Worm (Caenorhabditis elegans) whole organism, L1 larva: Measurements from ENCODE around the gene F22F7.2.

Source experiments
- C04F5.9 ChIP-seq: sonication (generic microtip); optimal IDR thresholded peaks from 2 replicates; lab custom pipeline; 2016; ENCODE audit warnings: missing genetic modification characterization, missing compliant biosample characterization
- Y116A8C.19 ChIP-seq: sonication (generic microtip); optimal IDR thresholded peaks from 2 replicates; lab custom pipeline; 2016; ENCODE audit warnings: missing compliant biosample characterization, missing genetic modification characterization, borderline replicate concordance
- aha-1 ChIP-seq: fragments of 150-350 bp; optimal IDR thresholded peaks from 2 replicates; lab custom pipeline; 2014; ENCODE audit warnings: missing biosample characterization, missing genetic modification characterization
- blmp-1 ChIP-seq: fragments of 150-350 bp; optimal IDR thresholded peaks from 2 replicates; lab custom pipeline; 2014; ENCODE audit warnings: missing biosample characterization, missing genetic modification characterization
- ceh-63 ChIP-seq: fragments of 200-800 bp; sonication (Bioruptor generic); optimal IDR thresholded peaks from 2 replicates; lab custom pipeline; 2018; ENCODE audit warnings: mild to moderate bottlenecking, missing genetic modification characterization, missing compliant biosample characterization
- ceh-8 ChIP-seq: fragments of 200-800 bp; sonication (Bioruptor generic); optimal IDR thresholded peaks from 2 replicates; lab custom pipeline; 2018; ENCODE audit warnings: mild to moderate bottlenecking, missing genetic modification characterization, moderate library complexity, missing compliant biosample characterization
- ceh-90 ChIP-seq: sonication (generic microtip); optimal IDR thresholded peaks from 2 replicates; lab custom pipeline; 2016; ENCODE audit warnings: missing genetic modification characterization, missing compliant biosample characterization
- ces-1 ChIP-seq: fragments of 150-350 bp; optimal IDR thresholded peaks from 2 replicates; lab custom pipeline; 2014; ENCODE audit warnings: missing biosample characterization, missing genetic modification reagents, missing genetic modification characterization
- dpl-1 ChIP-seq, 3 experiments: fragments of 150-350 bp in 2 of 3; sonication (generic microtip) in 1 of 3; optimal IDR thresholded peaks; 2 replicates each; lab custom pipeline; 2014 to 2017; ENCODE audit warnings: missing biosample characterization in 3 of 3, missing genetic modification characterization in 3 of 3, missing genetic modification reagents in 3 of 3
- efl-1 ChIP-seq, 4 experiments: fragments of 150-350 bp; optimal IDR thresholded peaks in 3 of 4; peaks in 1 of 4; 1 replicate in 1 of 4; 2 replicates in 3 of 4; lab custom pipeline; 2014; ENCODE audit warnings: missing biosample characterization in 2 of 4, missing genetic modification characterization in 2 of 4, missing genetic modification reagents in 2 of 4
- elt-2 ChIP-seq: sonication (generic microtip); optimal IDR thresholded peaks from 2 replicates; lab custom pipeline; 2016; ENCODE audit warnings: missing genetic modification characterization, mild to moderate bottlenecking, inconsistent platforms, missing compliant biosample characterization, missing genetic modification reagents
- elt-3 ChIP-seq, 6 experiments: fragments of 150-350 bp in 1 of 6; sonication (generic microtip); optimal IDR thresholded peaks; 2 replicates each; lab custom pipeline; 2017 to 2018; ENCODE audit warnings: missing biosample characterization in 6 of 6, missing genetic modification characterization in 6 of 6, inconsistent platforms in 1 of 6
- ets-5 ChIP-seq: fragments of 200-800 bp; sonication (Bioruptor generic); IDR thresholded peaks from 2 replicates; pipeline ENCODE4 v1.3.6; 2022; ENCODE audit warnings: missing genetic modification characterization, missing compliant biosample characterization
- fkh-4 ChIP-seq: sonication (generic microtip); optimal IDR thresholded peaks from 2 replicates; lab custom pipeline; 2016; ENCODE audit warnings: missing compliant biosample characterization, missing genetic modification characterization, borderline replicate concordance
- fos-1 ChIP-seq: fragments of 150-350 bp; optimal IDR thresholded peaks from 2 replicates; lab custom pipeline; 2014; ENCODE audit warnings: missing biosample characterization, missing genetic modification characterization
- grh-1 ChIP-seq: fragments of 200-800 bp; sonication (Bioruptor generic); IDR thresholded peaks from 2 replicates; pipeline ENCODE4 v1.3.6; 2022; ENCODE audit warnings: missing genetic modification reagents, missing genetic modification characterization, missing compliant biosample characterization
- hlh-17 ChIP-seq: fragments of 200-800 bp; sonication (Bioruptor generic); optimal IDR thresholded peaks from 2 replicates; lab custom pipeline; 2018; ENCODE audit warnings: missing genetic modification characterization, mild to moderate bottlenecking, missing compliant biosample characterization, moderate library complexity, borderline replicate concordance
- irx-1 ChIP-seq: sonication (generic microtip); optimal IDR thresholded peaks from 2 replicates; lab custom pipeline; 2016; ENCODE audit warnings: missing genetic modification characterization, missing compliant biosample characterization
- lin-13 ChIP-seq: fragments of 150-350 bp; optimal IDR thresholded peaks from 2 replicates; lab custom pipeline; 2014; ENCODE audit warnings: missing biosample characterization, missing genetic modification reagents, missing genetic modification characterization
- lin-14 ChIP-seq: fragments of 200-800 bp; sonication (Bioruptor generic); optimal IDR thresholded peaks from 2 replicates; lab custom pipeline; 2018; ENCODE audit warnings: mild to moderate bottlenecking, missing genetic modification characterization, moderate library complexity, missing compliant biosample characterization
- lin-15B ChIP-seq: fragments of 150-350 bp; sonication (generic microtip); optimal IDR thresholded peaks from 3 replicates; lab custom pipeline; 2014; ENCODE audit warnings: missing biosample characterization, missing genetic modification characterization
- mdl-1 ChIP-seq, 2 experiments: fragments of 150-350 bp; optimal IDR thresholded peaks; 2 replicates each; lab custom pipeline; 2014 to 2017; ENCODE audit warnings: missing biosample characterization in 2 of 2, missing genetic modification characterization in 2 of 2, inconsistent platforms in 1 of 2
- mep-1 ChIP-seq: fragments of 150-350 bp; optimal IDR thresholded peaks from 2 replicates; lab custom pipeline; 2014; ENCODE audit warnings: missing biosample characterization, missing genetic modification characterization
- nhr-11 ChIP-seq: fragments of 150-350 bp; optimal IDR thresholded peaks from 2 replicates; lab custom pipeline; 2014; ENCODE audit warnings: missing biosample characterization, missing genetic modification characterization
- nhr-12 ChIP-seq: sonication (generic microtip); optimal IDR thresholded peaks from 2 replicates; lab custom pipeline; 2017; ENCODE audit warnings: missing biosample characterization, missing genetic modification characterization
- nhr-19 ChIP-seq: fragments of 200-800 bp; sonication (Bioruptor generic); conservative IDR thresholded peaks from 2 replicates; pipeline ENCODE4 v1.3.6; 2022; ENCODE audit warnings: missing genetic modification characterization, missing compliant biosample characterization
- nhr-237 ChIP-seq: fragments of 150-350 bp; optimal IDR thresholded peaks from 2 replicates; lab custom pipeline; 2014; ENCODE audit warnings: missing biosample characterization, missing genetic modification characterization
- nhr-71 ChIP-seq: sonication (generic microtip); optimal IDR thresholded peaks from 2 replicates; lab custom pipeline; 2016; ENCODE audit warnings: mild to moderate bottlenecking, missing genetic modification characterization, moderate library complexity, missing compliant biosample characterization
- nhr-77 ChIP-seq: fragments of 150-350 bp; optimal IDR thresholded peaks from 2 replicates; lab custom pipeline; 2014; ENCODE audit warnings: missing biosample characterization, missing genetic modification characterization
- nhr-84 ChIP-seq: sonication (generic microtip); optimal IDR thresholded peaks from 2 replicates; lab custom pipeline; 2017; ENCODE audit warnings: missing biosample characterization, missing genetic modification characterization
- nhr-85 ChIP-seq: sonication (generic microtip); peaks from one replicate; lab custom pipeline; 2016; ENCODE audit warnings: missing genetic modification characterization, inconsistent platforms, missing compliant biosample characterization
- nhr-90 ChIP-seq: sonication (generic microtip); optimal IDR thresholded peaks from 2 replicates; lab custom pipeline; 2016; ENCODE audit warnings: mild to moderate bottlenecking, missing genetic modification characterization, missing compliant biosample characterization; ENCODE audit not compliant: poor library complexity
- pag-3 ChIP-seq: sonication (generic microtip); optimal IDR thresholded peaks from 2 replicates; lab custom pipeline; 2017; ENCODE audit warnings: missing genetic modification characterization, mild to moderate bottlenecking, missing compliant biosample characterization, antibody characterized with exemption, borderline replicate concordance; ENCODE audit not compliant: insufficient read depth
- pax-3 ChIP-seq: fragments of 200-800 bp; sonication (Bioruptor generic); optimal IDR thresholded peaks from 2 replicates; lab custom pipeline; 2018; ENCODE audit warnings: mild to moderate bottlenecking, missing genetic modification characterization, moderate library complexity, missing compliant biosample characterization
- snu-23 ChIP-seq: sonication (generic microtip); optimal IDR thresholded peaks from 2 replicates; lab custom pipeline; 2016; ENCODE audit warnings: missing genetic modification characterization, missing compliant biosample characterization
- unc-30 ChIP-seq: sonication (generic microtip); optimal IDR thresholded peaks from 2 replicates; lab custom pipeline; 2017; ENCODE audit warnings: missing biosample characterization, missing genetic modification characterization
- zip-4 ChIP-seq: fragments of 200-800 bp; sonication (Bioruptor generic); optimal IDR thresholded peaks from 2 replicates; lab custom pipeline; 2018; ENCODE audit warnings: mild to moderate bottlenecking, missing genetic modification characterization, moderate library complexity, missing compliant biosample characterization
- ztf-4 ChIP-seq: fragments of 150-350 bp; optimal IDR thresholded peaks from 2 replicates; lab custom pipeline; 2014; ENCODE audit warnings: missing biosample characterization, missing genetic modification characterization

F22F7.2 gene

DNA sequence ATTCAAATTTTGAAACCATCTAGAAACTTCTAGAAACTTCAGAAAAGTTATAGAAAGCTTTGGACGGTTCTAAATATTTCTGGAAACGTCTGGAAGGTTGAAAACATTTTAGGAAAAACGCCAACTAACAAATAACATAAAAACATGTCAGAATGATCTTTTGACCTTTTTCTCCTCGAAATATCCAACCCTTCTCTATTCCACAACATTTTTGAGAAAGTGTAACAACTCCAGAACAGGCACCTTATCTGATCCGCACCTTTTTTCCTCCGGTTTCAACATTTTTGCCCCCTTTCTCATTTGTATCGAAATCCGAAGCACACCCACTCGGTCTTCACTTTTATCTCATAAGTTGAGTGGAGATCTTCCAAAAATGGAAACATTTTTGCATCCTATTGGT is 12.2 kb upstream of the F22F7.2 start, which contains the start of gene F22F7.3:
Gene F22F7.3, plus strand, starts transcription at position 301 of the 400 bp plus-strand sequence.
- TF ChIP-seq fos-1 (tag; lab: Kevin White, UChicago) = no peak
- no peak for TF ChIP-seq efl-1 (optimal IDR thresholded peaks at IDR 0.05; lab: Kevin White, UChicago)
- TF ChIP-seq efl-1 (GFP tag; optimal IDR thresholded peaks at IDR 0.05 in 1 of 2; lab: Kevin White, UChicago) = peak in 1 of 2 experiments; percentile 66
- TF ChIP-seq elt-2 (tag; lab: Kevin White, UChicago) = no peak
- no peak for TF ChIP-seq nhr-77
- TF ChIP-seq pax-3 (tag; lab: Kevin White, UChicago) = no peak
- TF ChIP-seq dpl-1 (GFP tag; optimal IDR thresholded peaks at IDR 0.05; lab: Kevin White, UChicago) = no peak
- TF ChIP-seq nhr-19 (GFP tag; lab: Robert Waterston, UW) = no peak
- no peak for TF ChIP-seq irx-1 (tag; lab: Kevin White, UChicago)
- TF ChIP-seq C04F5.9 (tag; lab: Kevin White, UChicago) = no peak
- no peak for TF ChIP-seq fkh-4
- no peak for TF ChIP-seq snu-23
- no peak for TF ChIP-seq lin-13 (GFP tag; lab: Kevin White, UChicago)
- TF ChIP-seq lin-15B = no peak
- TF ChIP-seq blmp-1 (tag; lab: Kevin White, UChicago) = peak; percentile 34
- no peak for TF ChIP-seq mep-1 (tag; lab: Kevin White, UChicago)
- no peak for TF ChIP-seq nhr-85

DNA sequence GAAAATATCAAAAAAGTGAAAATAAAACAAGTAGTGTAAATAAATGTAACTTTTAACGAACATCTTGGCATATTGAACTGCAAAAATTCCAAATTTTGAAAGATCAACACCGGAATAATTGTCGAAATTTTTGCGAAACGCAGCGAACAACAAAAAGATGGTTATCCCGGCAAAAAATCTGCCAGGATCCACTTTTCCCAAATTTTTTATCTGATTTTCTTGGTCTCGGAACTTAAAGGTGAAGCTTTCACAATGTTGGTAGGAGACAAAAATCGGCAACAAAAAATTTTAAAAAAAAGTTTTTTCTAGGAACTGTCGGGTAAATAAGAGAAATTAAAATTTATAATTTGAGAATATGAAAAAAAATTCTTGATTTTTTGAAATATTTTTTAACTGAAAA is 4.0 kb upstream of the F22F7.2 start, which contains the start of gene bgnt-1.2:
Gene bgnt-1.2, minus strand, starts transcription at position 101 of the 400 bp plus-strand sequence.
- TF ChIP-seq nhr-237 (tag; lab: Kevin White, UChicago) (no peak), Y116A8C.19 (tag; lab: Kevin White, UChicago) (no peak), ceh-63 (GFP tag; lab: Kevin White, UChicago) (no peak), ztf-4 (no peak), pag-3 (no peak), aha-1 (tag; lab: Kevin White, UChicago) (no peak)

DNA sequence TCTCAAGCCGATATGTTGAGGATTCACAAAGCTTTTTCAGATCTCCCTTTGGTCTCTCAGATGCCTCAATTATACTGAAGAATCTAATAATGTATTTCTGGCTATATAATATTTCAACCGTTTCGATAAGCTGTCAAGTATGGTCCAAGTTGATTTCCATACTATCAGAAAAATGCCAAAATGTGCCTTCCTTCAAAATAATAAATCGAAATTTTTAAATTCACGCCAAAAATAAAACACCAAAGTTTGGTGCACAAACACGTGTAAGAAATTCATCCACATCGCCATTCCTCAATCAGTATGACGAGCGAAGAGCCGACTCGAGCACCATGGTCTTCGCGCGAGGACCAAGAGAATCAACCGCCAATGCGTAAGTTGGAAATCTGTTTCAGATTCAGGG is 3.1 kb upstream of the F22F7.2 start, which contains the start of gene F22F7.11:
Gene F22F7.11, plus strand, starts transcription at position 301 of the 400 bp plus-strand sequence.
- no peak for TF ChIP-seq nhr-12 (tag; lab: Kevin White, UChicago)
- no peak for TF ChIP-seq grh-1 (GFP tag; lab: Robert Waterston, UW)
- no peak for TF ChIP-seq ztf-4
- no peak for TF ChIP-seq nhr-11
- TF ChIP-seq ceh-8 (GFP tag; lab: Kevin White, UChicago) = no peak
- no peak for TF ChIP-seq ceh-90 (tag; lab: Kevin White, UChicago)
- no peak for TF ChIP-seq lin-14 (GFP tag; lab: Kevin White, UChicago)
- no peak for TF ChIP-seq unc-30
- no peak for TF ChIP-seq nhr-77
- no peak for TF ChIP-seq fkh-4
- no peak for TF ChIP-seq nhr-71
- TF ChIP-seq mep-1 (tag; lab: Kevin White, UChicago) = no peak
- TF ChIP-seq C04F5.9 (tag; lab: Kevin White, UChicago) = no peak
- no peak for TF ChIP-seq lin-13 (GFP tag; lab: Kevin White, UChicago)
- TF ChIP-seq elt-3 (tag; optimal IDR thresholded peaks at IDR 0.05; lab: Kevin White, UChicago) = no peak
- no peak for TF ChIP-seq nhr-84 (tag; lab: Kevin White, UChicago)
- TF ChIP-seq mdl-1 (tag; optimal IDR thresholded peaks at IDR 0.05; lab: Kevin White, UChicago) = no peak
- no peak for TF ChIP-seq pax-3 (tag; lab: Kevin White, UChicago)
- TF ChIP-seq ces-1 (GFP tag; lab: Kevin White, UChicago) = no peak
- TF ChIP-seq, all 84 proteins: peak for 0

DNA sequence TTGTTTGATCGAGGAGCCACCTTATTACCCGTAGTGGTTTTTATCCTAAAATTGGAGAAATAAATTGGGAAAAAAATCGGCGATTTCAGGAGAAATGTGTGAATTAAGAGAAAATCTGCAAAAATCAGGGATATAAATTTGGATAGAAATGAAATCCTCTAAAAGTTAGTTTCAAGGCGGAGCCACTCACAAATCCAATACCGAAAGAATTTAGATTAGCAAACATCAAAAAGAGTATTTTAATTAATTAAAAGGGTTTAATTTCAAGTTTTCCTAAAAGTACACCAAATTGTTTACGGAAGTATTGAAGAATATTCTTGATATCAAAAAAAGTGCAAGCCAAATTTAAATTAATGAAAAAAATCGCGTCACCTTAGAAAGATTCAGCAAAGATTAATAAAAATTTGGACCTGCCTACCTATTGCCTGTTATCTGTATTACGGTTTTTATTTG is 646 bp upstream of the F22F7.2 start, which contains the start of gene F22F7.8:
Gene F22F7.8, minus strand, starts transcription at position 51 of the 453 bp plus-strand sequence.
- no peak for TF ChIP-seq ets-5 (GFP tag; lab: Robert Waterston, UW)
- no peak for TF ChIP-seq zip-4 (GFP tag; lab: Kevin White, UChicago)
- TF ChIP-seq ztf-4 = no peak
- no peak for TF ChIP-seq hlh-17
- no peak for TF ChIP-seq nhr-90 (tag; lab: Kevin White, UChicago)
- no peak for TF ChIP-seq nhr-12 (tag; lab: Kevin White, UChicago)
